Fruit fly (Drosophila melanogaster) whole organism, wandering third instar larva: Measurements from ENCODE around the gene CG1662.
A peak's percentile ranks its signal among the peaks of the same experiment; 100 is the strongest.

Experiments
- CG32264 ChIP-seq: fragments of 200-800 bp; sonication (Bioruptor generic); optimal IDR thresholded peaks from 2 replicates; lab custom pipeline; 2016; ENCODE audit warnings: missing biosample characterization, missing genetic modification characterization
- CrebA ChIP-seq: fragments of 200-800 bp; sonication (Bioruptor generic); optimal IDR thresholded peaks from 2 replicates; lab custom pipeline; 2016; ENCODE audit warnings: missing biosample characterization, mild to moderate bottlenecking, missing genetic modification characterization, borderline replicate concordance
- Dfd ChIP-seq: fragments of >200 bp; optimal IDR thresholded peaks from 2 replicates; lab custom pipeline; 2017; ENCODE audit warnings: missing biosample characterization, missing genetic modification characterization
- Dif ChIP-seq: fragments of 200-275, 200-300 bp; sonication (Bioruptor generic); optimal IDR thresholded peaks from 2 replicates; lab custom pipeline; 2018; ENCODE audit warnings: missing biosample characterization, missing genetic modification characterization; ENCODE audit not compliant: partially characterized antibody
- GATAd ChIP-seq: sonication (Bioruptor generic); optimal IDR thresholded peaks from 2 replicates; lab custom pipeline; 2016; ENCODE audit warnings: missing biosample characterization, missing genetic modification characterization
- HLH106 ChIP-seq: fragments of 200-800 bp; optimal IDR thresholded peaks from 3 replicates; lab custom pipeline; 2019; ENCODE audit warnings: missing biosample characterization, mild to moderate bottlenecking, missing genetic modification characterization, moderate library complexity
- Hnf4 ChIP-seq: fragments of 200-800 bp; sonication (Bioruptor generic); optimal IDR thresholded peaks from 2 replicates; lab custom pipeline; 2016; ENCODE audit warnings: missing biosample characterization, mild to moderate bottlenecking, missing genetic modification characterization
- Hr78 ChIP-seq: fragments of >200 bp; optimal IDR thresholded peaks from 2 replicates; lab custom pipeline; 2017; ENCODE audit warnings: missing biosample characterization, missing genetic modification characterization
- Hr83 ChIP-seq: fragments of 200-300 bp; sonication (Bioruptor generic); optimal IDR thresholded peaks from 2 replicates; lab custom pipeline; 2016; ENCODE audit warnings: missing biosample characterization, mild to moderate bottlenecking, missing genetic modification characterization, moderate library complexity; ENCODE audit not compliant: poor library complexity, severe bottlenecking
- Jra ChIP-seq: sonication (Bioruptor generic); optimal IDR thresholded peaks from 2 replicates; lab custom pipeline; 2016; ENCODE audit warnings: missing biosample characterization, missing genetic modification characterization
- Myc ChIP-seq: fragments of >200 bp; optimal IDR thresholded peaks from 2 replicates; lab custom pipeline; 2017
- OdsH ChIP-seq: fragments of 200-800 bp; sonication (Bioruptor generic); optimal IDR thresholded peaks from 2 replicates; lab custom pipeline; 2016; ENCODE audit warnings: missing biosample characterization, mild to moderate bottlenecking, missing genetic modification characterization
- Rel ChIP-seq, 2 experiments: fragments of 200-800 bp; sonication (Bioruptor generic) in 1 of 2; optimal IDR thresholded peaks; 2 replicates in 1 of 2; 3 replicates in 1 of 2; lab custom pipeline; 2016 to 2019; ENCODE audit warnings: mild to moderate bottlenecking in 2 of 2, missing biosample characterization in 2 of 2, missing genetic modification characterization in 2 of 2, moderate library complexity in 1 of 2
- Sp1 ChIP-seq: fragments of 200-800 bp; sonication (Bioruptor generic); optimal IDR thresholded peaks from 3 replicates; lab custom pipeline; 2019; ENCODE audit warnings: missing biosample characterization, mild to moderate bottlenecking, missing genetic modification characterization, moderate library complexity
- br ChIP-seq: fragments of 200-800 bp; sonication (Bioruptor generic); optimal IDR thresholded peaks from 2 replicates; lab custom pipeline; 2016; ENCODE audit warnings: missing biosample characterization, missing genetic modification characterization
- brk ChIP-seq: fragments of 200-800 bp; sonication (Bioruptor generic); optimal IDR thresholded peaks from 2 replicates; lab custom pipeline; 2016; ENCODE audit warnings: missing biosample characterization, mild to moderate bottlenecking, missing genetic modification characterization
- dl ChIP-seq, 2 experiments: fragments of 175-275, 200-275 bp in 1 of 2; fragments of 200-275 bp in 1 of 2; sonication (Bioruptor generic); optimal IDR thresholded peaks; lab custom pipeline; 2018; ENCODE audit warnings: mild to moderate bottlenecking in 2 of 2, missing biosample characterization in 2 of 2, missing genetic modification characterization in 2 of 2, moderate library complexity in 2 of 2; ENCODE audit not compliant: partially characterized antibody in 2 of 2, insufficient read depth in 1 of 2
- dmrt93B ChIP-seq: fragments of 200-800 bp; sonication (Bioruptor generic); optimal IDR thresholded peaks from 2 replicates; lab custom pipeline; 2018; ENCODE audit warnings: missing biosample characterization, mild to moderate bottlenecking, missing genetic modification characterization
- ey ChIP-seq: fragments of 200-800 bp; sonication (Bioruptor generic); optimal IDR thresholded peaks from 2 replicates; lab custom pipeline; 2016; ENCODE audit warnings: missing biosample characterization, missing genetic modification characterization
- foxo ChIP-seq, 2 experiments: fragments of 200-800 bp; sonication (Bioruptor generic); optimal IDR thresholded peaks; 2 replicates in 1 of 2; 3 replicates in 1 of 2; lab custom pipeline; 2016 to 2017; ENCODE audit warnings: missing biosample characterization in 2 of 2, missing genetic modification characterization in 2 of 2
- fru ChIP-seq: fragments of 200-800 bp; sonication (Bioruptor generic); optimal IDR thresholded peaks from 3 replicates; lab custom pipeline; 2016; ENCODE audit warnings: missing biosample characterization, mild to moderate bottlenecking, missing genetic modification characterization
- h ChIP-seq: fragments of 200-800 bp; sonication (Bioruptor generic); optimal IDR thresholded peaks from 3 replicates; lab custom pipeline; 2016; ENCODE audit warnings: missing biosample characterization, mild to moderate bottlenecking, missing genetic modification characterization
- lola ChIP-seq: fragments of >200 bp; optimal IDR thresholded peaks from 2 replicates; lab custom pipeline; 2017; ENCODE audit warnings: missing biosample characterization, missing genetic modification characterization
- pan ChIP-seq: fragments of >200 bp; optimal IDR thresholded peaks from 2 replicates; lab custom pipeline; 2017
- psq ChIP-seq: fragments of 200-800 bp; sonication (Bioruptor generic); optimal IDR thresholded peaks from 3 replicates; lab custom pipeline; 2017; ENCODE audit warnings: missing biosample characterization, mild to moderate bottlenecking, missing genetic modification characterization, moderate library complexity
- rgr ChIP-seq: fragments of 200-800 bp; sonication (Bioruptor generic); optimal IDR thresholded peaks from 3 replicates; lab custom pipeline; 2016; ENCODE audit warnings: missing biosample characterization, mild to moderate bottlenecking, missing genetic modification characterization
- sv ChIP-seq: fragments of 200-800 bp; sonication (Bioruptor generic); optimal IDR thresholded peaks from 3 replicates; lab custom pipeline; 2016; ENCODE audit warnings: missing biosample characterization, missing genetic modification characterization
- tai ChIP-seq: sonication (Bioruptor generic); optimal IDR thresholded peaks from 2 replicates; lab custom pipeline; 2016; ENCODE audit warnings: missing biosample characterization, missing genetic modification characterization
- woc ChIP-seq: sonication (Bioruptor generic); optimal IDR thresholded peaks from 2 replicates; lab custom pipeline; 2016; ENCODE audit warnings: missing biosample characterization, mild to moderate bottlenecking, missing genetic modification characterization

The CG1662 gene

dm6 chrX:13346998-13347397 is 40.4 kb upstream of the CG1662 start:
- TF ChIP-seq foxo (GFP tag; optimal IDR thresholded peaks at IDR 0.05; lab: Kevin White, UChicago) (no peak), dmrt93B (GFP tag; lab: Kevin White, UChicago) (no peak)
- TF ChIP-seq, all 38 proteins: peak for 0

dm6 chrX:13358240-13358799 is 29.0 kb upstream of the CG1662 start:
- TF ChIP-seq woc (peak; percentile 18), CrebA (GFP tag; lab: Kevin White, UChicago) (no peak), Myc (peak; percentile 40)

- TF ChIP-seq lola (no peak), tai (GFP tag; lab: Kevin White, UChicago) (no peak), pan (lab: Kevin White, UChicago) (no peak), br (GFP tag; lab: Kevin White, UChicago) (no peak), Dfd (no peak), woc (no peak), GATAd (GFP tag; lab: Kevin White, UChicago) (no peak), Dif (GFP tag; lab: Kevin White, UChicago) (no peak), Jra (GFP tag; lab: Kevin White, UChicago) (no peak), Hnf4 (no peak), CG32264 (no peak)
Measured at dm6 chrX:13358948-13359347, 28.4 kb upstream of the CG1662 start, which contains the start of gene Syt12. Gene Syt12 (plus strand): TSS chrX:13359248.

- no peak for TF ChIP-seq brk (GFP tag; lab: Kevin White, UChicago)
- TF ChIP-seq HLH106 (tag; lab: Kevin White, UChicago) = peak; percentile 31
- peak; percentile 21 for TF ChIP-seq h
Measured at dm6 chrX:13368149-13368548, 19.2 kb upstream of the CG1662 start, which contains the start of gene dmrt11E. Gene dmrt11E (plus strand): TSS chrX:13368191.

- TF ChIP-seq h = no peak
- TF ChIP-seq, all 38 proteins: peak for 0
Measured at dm6 chrX:13369438-13369837, 17.9 kb upstream of the CG1662 start.

dm6 chrX:13370306-13370705 is 17.1 kb upstream of the CG1662 start, which contains the start of gene CG1640:
Gene CG1640 (plus strand): TSS chrX:13370606.
- TF ChIP-seq woc = no peak
- no peak for TF ChIP-seq Rel (GFP tag; optimal IDR thresholded peaks at IDR 0.05; lab: Kevin White, UChicago)
- TF ChIP-seq Rel (tag; optimal IDR thresholded peaks at IDR 0.05; lab: Kevin White, UChicago) = no peak
- no peak for TF ChIP-seq psq (GFP tag; lab: Kevin White, UChicago)
- TF ChIP-seq dmrt93B (GFP tag; lab: Kevin White, UChicago) = no peak
- TF ChIP-seq CrebA (GFP tag; lab: Kevin White, UChicago) = no peak
- TF ChIP-seq dl (GFP tag; optimal IDR thresholded peaks at IDR 0.05; lab: Kevin White, UChicago; ENCODE audit: insufficient read depth in 1 of 2, partially characterized antibody in 2 of 2) = no peak
- TF ChIP-seq Hr83 = no peak

- TF ChIP-seq Hr78 (no peak), rgr (GFP tag; lab: Kevin White, UChicago) (peak; percentile 55), tai (GFP tag; lab: Kevin White, UChicago) (no peak), br (GFP tag; lab: Kevin White, UChicago) (peak; percentile 43), Sp1 (peak; percentile 12), Hnf4 (peak; percentile 37), Hr83 (no peak), woc (peak; percentile 26), fru (peak; percentile 24), h (peak; percentile 50), OdsH (peak; percentile 18), sv (GFP tag; lab: Kevin White, UChicago) (no peak), lola (no peak), GATAd (GFP tag; lab: Kevin White, UChicago) (no peak), HLH106 (tag; lab: Kevin White, UChicago) (peak; percentile 42), ey (GFP tag; lab: Kevin White, UChicago) (peak; percentile 10), foxo (GFP tag; optimal IDR thresholded peaks at IDR 0.05; lab: Kevin White, UChicago) (peak in 1 of 2 experiments; percentile 60)
Measured at dm6 chrX:13370826-13371703, 16.3 kb upstream of the CG1662 start.
